Fruit fly (Drosophila melanogaster) whole organism, embryonic: ENCODE measurements around the gene mRF1.

Experiments used
- Adf1 ChIP-seq: fragments of 200-800 bp; sonication (Bioruptor generic); IDR thresholded peaks from 2 replicates; pipeline ENCODE4 v1.3.6; 2022; ENCODE audit warnings: missing biosample characterization, missing genetic modification characterization
- B-H1 ChIP-seq: fragments of 200-800 bp; sonication (Bioruptor generic); IDR thresholded peaks from 3 replicates; pipeline ENCODE4 v1.3.6; 2022; ENCODE audit warnings: missing biosample characterization, missing genetic modification characterization
- CG10654 ChIP-seq: fragments of 200-800 bp; sonication (Bioruptor generic); optimal IDR thresholded peaks from 2 replicates; lab custom pipeline; 2016; ENCODE audit warnings: missing biosample characterization, missing genetic modification characterization
- CG11696 ChIP-seq: fragments of 200-800 bp; sonication (Bioruptor generic); IDR thresholded peaks from 2 replicates; pipeline ENCODE4 v1.3.6; 2022; ENCODE audit warnings: missing biosample characterization, missing genetic modification characterization
- CG12155 ChIP-seq: fragments of 200-800 bp; sonication (Bioruptor generic); optimal IDR thresholded peaks from 3 replicates; lab custom pipeline; 2016; ENCODE audit warnings: missing biosample characterization, missing genetic modification characterization
- CG12391 ChIP-seq: fragments of 200-800 bp; sonication (Bioruptor generic); optimal IDR thresholded peaks from 3 replicates; lab custom pipeline; 2018; ENCODE audit warnings: missing biosample characterization, mild to moderate bottlenecking, missing genetic modification characterization, moderate library complexity
- CG13424 ChIP-seq: fragments of 200-800 bp; sonication (Bioruptor generic); optimal IDR thresholded peaks from 2 replicates; lab custom pipeline; 2019; ENCODE audit warnings: missing biosample characterization, mild to moderate bottlenecking, missing genetic modification characterization, moderate library complexity
- CG13624 ChIP-seq: fragments of 200-800 bp; sonication (Bioruptor generic); optimal IDR thresholded peaks from 2 replicates; lab custom pipeline; 2016; ENCODE audit warnings: missing biosample characterization, missing genetic modification characterization
- CG14050 ChIP-seq: fragments of 200-800 bp; sonication (Bioruptor generic); IDR thresholded peaks from 3 replicates; pipeline ENCODE4 v1.3.6; 2022; ENCODE audit warnings: missing biosample characterization, missing genetic modification characterization
- CG15269 ChIP-seq: fragments of 200-800 bp; sonication (Bioruptor generic); optimal IDR thresholded peaks from 2 replicates; lab custom pipeline; 2018; ENCODE audit warnings: missing biosample characterization, mild to moderate bottlenecking, missing genetic modification characterization, moderate library complexity
- CG15696 ChIP-seq: fragments of 200-800 bp; sonication (Bioruptor generic); optimal IDR thresholded peaks from 2 replicates; lab custom pipeline; 2019; ENCODE audit warnings: missing biosample characterization, mild to moderate bottlenecking, missing genetic modification characterization, moderate library complexity
- CG1647 ChIP-seq: fragments of 200-800 bp; sonication (Bioruptor generic); optimal IDR thresholded peaks from 3 replicates; lab custom pipeline; 2016; ENCODE audit warnings: missing biosample characterization, missing genetic modification characterization
- CG16815 ChIP-seq: fragments of 200-800 bp; sonication (Bioruptor generic); optimal IDR thresholded peaks from 3 replicates; lab custom pipeline; 2017; ENCODE audit warnings: missing biosample characterization, mild to moderate bottlenecking, missing genetic modification characterization
- CG17361 ChIP-seq: fragments of 200-800 bp; sonication (Bioruptor generic); IDR thresholded peaks from 3 replicates; pipeline ENCODE4 v1.3.6; 2022; ENCODE audit warnings: missing biosample characterization, missing genetic modification characterization
- CG18476 ChIP-seq: fragments of 200-800 bp; sonication (Bioruptor generic); optimal IDR thresholded peaks from 2 replicates; lab custom pipeline; 2016; ENCODE audit warnings: missing biosample characterization, mild to moderate bottlenecking, missing genetic modification characterization
- CG2202 ChIP-seq: fragments of 200-800 bp; sonication (Bioruptor generic); optimal IDR thresholded peaks from 2 replicates; lab custom pipeline; 2018; ENCODE audit warnings: missing biosample characterization, mild to moderate bottlenecking, missing genetic modification characterization
- CG30403 ChIP-seq: fragments of 200-800 bp; sonication (Bioruptor generic); optimal IDR thresholded peaks from 3 replicates; lab custom pipeline; 2016; ENCODE audit warnings: missing biosample characterization, missing genetic modification characterization
- CG3281 ChIP-seq: fragments of 200-800 bp; sonication (Bioruptor generic); optimal IDR thresholded peaks from 3 replicates; lab custom pipeline; 2017; ENCODE audit warnings: missing biosample characterization, mild to moderate bottlenecking, missing genetic modification characterization
- CG3407 ChIP-seq: fragments of 200-800 bp; sonication (Bioruptor generic); optimal IDR thresholded peaks from 2 replicates; lab custom pipeline; 2018; ENCODE audit warnings: missing biosample characterization, mild to moderate bottlenecking, missing genetic modification characterization
- CG34422 ChIP-seq: fragments of 200-800 bp; sonication (Bioruptor generic); IDR thresholded peaks from 3 replicates; pipeline ENCODE4 v1.3.6; 2022; ENCODE audit warnings: missing biosample characterization, missing genetic modification characterization
- CG4854 ChIP-seq: fragments of 200-800 bp; sonication (Bioruptor generic); optimal IDR thresholded peaks from 2 replicates; lab custom pipeline; 2016; ENCODE audit warnings: missing biosample characterization, missing genetic modification characterization, inconsistent platforms
- CG5953 ChIP-seq: fragments of 200-800 bp; sonication (Bioruptor generic); IDR thresholded peaks from 2 replicates; pipeline ENCODE4 v1.3.6; 2022; ENCODE audit warnings: missing biosample characterization, missing genetic modification characterization
- CG6689 ChIP-seq: fragments of 200-800 bp; sonication (Bioruptor generic); IDR thresholded peaks from 2 replicates; pipeline ENCODE4 v1.3.6; 2022; ENCODE audit warnings: missing biosample characterization, missing genetic modification characterization
- CG7987 ChIP-seq: fragments of 200-800 bp; sonication (Bioruptor generic); optimal IDR thresholded peaks from 2 replicates; lab custom pipeline; 2018; ENCODE audit warnings: missing biosample characterization, mild to moderate bottlenecking, missing genetic modification characterization, moderate library complexity
- CG9797 ChIP-seq: fragments of 200-800 bp; sonication (Bioruptor generic); optimal IDR thresholded peaks from 3 replicates; lab custom pipeline; 2018; ENCODE audit warnings: missing biosample characterization, mild to moderate bottlenecking, missing genetic modification characterization
- CG9817 ChIP-seq: fragments of 200-800 bp; sonication (Bioruptor generic); optimal IDR thresholded peaks from 2 replicates; lab custom pipeline; 2018; ENCODE audit warnings: missing biosample characterization, mild to moderate bottlenecking, missing genetic modification characterization, moderate library complexity
- Dip3 ChIP-seq: fragments of 200-800 bp; sonication (Bioruptor generic); optimal IDR thresholded peaks from 3 replicates; lab custom pipeline; 2016; ENCODE audit warnings: missing biosample characterization, missing genetic modification characterization
- Doc2 ChIP-seq: fragments of 200-800 bp; sonication (Bioruptor generic); IDR thresholded peaks from 2 replicates; pipeline ENCODE4 v1.3.6; 2022; ENCODE audit warnings: missing biosample characterization, missing genetic modification characterization
- Elba2 ChIP-seq: fragments of 200-800 bp; sonication (Bioruptor generic); optimal IDR thresholded peaks from 3 replicates; lab custom pipeline; 2016; ENCODE audit warnings: missing biosample characterization, missing genetic modification characterization
- HLH3B ChIP-seq: fragments of 200-800 bp; sonication (Bioruptor generic); IDR thresholded peaks from 2 replicates; pipeline ENCODE4 v1.3.6; 2022; ENCODE audit warnings: missing biosample characterization, missing genetic modification characterization
- HmgD ChIP-seq: fragments of 200-800 bp; sonication (Bioruptor generic); optimal IDR thresholded peaks from 3 replicates; lab custom pipeline; 2016; ENCODE audit warnings: missing biosample characterization, missing genetic modification characterization
- Hmx ChIP-seq: fragments of 200-800 bp; sonication (Bioruptor generic); optimal IDR thresholded peaks from 2 replicates; lab custom pipeline; 2016; ENCODE audit warnings: missing biosample characterization, missing genetic modification characterization
- Lhr ChIP-seq: fragments of 200-800 bp; sonication (Bioruptor generic); optimal IDR thresholded peaks from 3 replicates; lab custom pipeline; 2017; ENCODE audit warnings: mild to moderate bottlenecking, missing biosample characterization, missing genetic modification reagents, missing genetic modification characterization
- MBD-R2 ChIP-seq: fragments of 200-800 bp; sonication (Bioruptor generic); IDR thresholded peaks from 2 replicates; pipeline ENCODE4 v1.3.6; 2022; ENCODE audit warnings: missing biosample characterization, missing genetic modification characterization
- NC2α ChIP-seq: fragments of 200-800 bp; sonication (Bioruptor generic); optimal IDR thresholded peaks from 2 replicates; lab custom pipeline; 2016; ENCODE audit warnings: missing biosample characterization, missing genetic modification characterization
- Optix ChIP-seq: fragments of 200-800 bp; sonication (Bioruptor generic); IDR thresholded peaks from 3 replicates; pipeline ENCODE4 v1.3.6; 2022; ENCODE audit warnings: missing biosample characterization, missing genetic modification characterization
- Ptx1 ChIP-seq: fragments of 200-800 bp; sonication (Bioruptor generic); IDR thresholded peaks from 2 replicates; pipeline ENCODE4 v1.3.6; 2022; ENCODE audit warnings: missing biosample characterization, missing genetic modification characterization
- Spps ChIP-seq: fragments of 200-800 bp; sonication (Bioruptor generic); optimal IDR thresholded peaks from 2 replicates; lab custom pipeline; 2018; ENCODE audit warnings: missing biosample characterization, mild to moderate bottlenecking, missing genetic modification characterization
- aop ChIP-seq: fragments of 200-800 bp; sonication (Bioruptor generic); IDR thresholded peaks from 2 replicates; pipeline ENCODE4 v1.3.6; 2022; ENCODE audit warnings: missing biosample characterization, missing genetic modification characterization
- danr ChIP-seq: fragments of 200-800 bp; sonication (Bioruptor generic); IDR thresholded peaks from 2 replicates; pipeline ENCODE4 v1.3.6; 2022; ENCODE audit warnings: missing biosample characterization, missing genetic modification characterization
- dmrt11E ChIP-seq: fragments of 200-800 bp; sonication (Bioruptor generic); optimal IDR thresholded peaks from 3 replicates; lab custom pipeline; 2018; ENCODE audit warnings: missing biosample characterization, mild to moderate bottlenecking, missing genetic modification characterization, moderate library complexity
- gfzf ChIP-seq: fragments of 200-800 bp; sonication (Bioruptor generic); optimal IDR thresholded peaks from 2 replicates; lab custom pipeline; 2016; ENCODE audit warnings: missing biosample characterization, mild to moderate bottlenecking, missing genetic modification characterization, moderate library complexity
- gsb-n ChIP-seq: fragments of 200-800 bp; sonication (Bioruptor generic); optimal IDR thresholded peaks from 3 replicates; lab custom pipeline; 2018; ENCODE audit warnings: missing biosample characterization, mild to moderate bottlenecking, missing genetic modification characterization
- lmd ChIP-seq: fragments of 200-800 bp; sonication (Bioruptor generic); IDR thresholded peaks from 2 replicates; pipeline ENCODE4 v1.3.6; 2022; ENCODE audit warnings: missing biosample characterization, missing genetic modification characterization
- phol ChIP-seq: fragments of 200-800 bp; sonication (Bioruptor generic); optimal IDR thresholded peaks from 3 replicates; lab custom pipeline; 2018; ENCODE audit warnings: missing biosample characterization, mild to moderate bottlenecking, missing genetic modification characterization, moderate library complexity
- salm ChIP-seq: fragments of 200-800 bp; sonication (Bioruptor generic); optimal IDR thresholded peaks from 2 replicates; lab custom pipeline; 2018; ENCODE audit warnings: missing biosample characterization, mild to moderate bottlenecking, missing genetic modification characterization
- scrt ChIP-seq: fragments of 200-800 bp; sonication (Bioruptor generic); optimal IDR thresholded peaks from 2 replicates; lab custom pipeline; 2018; ENCODE audit warnings: missing biosample characterization, mild to moderate bottlenecking, missing genetic modification characterization, moderate library complexity
- sens-2 ChIP-seq: fragments of 200-800 bp; sonication (Bioruptor generic); IDR thresholded peaks from 2 replicates; pipeline ENCODE4 v1.3.6; 2022; ENCODE audit warnings: missing biosample characterization, missing genetic modification characterization
- twi ChIP-seq: fragments of 200-800 bp; optimal IDR thresholded peaks from 2 replicates; lab custom pipeline; 2019; ENCODE audit warnings: missing biosample characterization, mild to moderate bottlenecking, missing genetic modification characterization, moderate library complexity

mRF1 gene

dm6 chr2L:13215640-13216129, 4.1 kb upstream of the mRF1 start (continued):
- peak; percentile 7 for TF ChIP-seq phol (tag; lab: Kevin White, UChicago)
- TF ChIP-seq CG3281 (GFP tag; lab: Kevin White, UChicago): peak; percentile 24
- TF ChIP-seq lmd: 0 out of 2 replicates have a peak, but pooled peaks have one; percentile 20
- peak; percentile 27 for TF ChIP-seq dmrt11E (tag; lab: Kevin White, UChicago)
- TF ChIP-seq Spps (tag; lab: Kevin White, UChicago): peak; percentile 15
- TF ChIP-seq CG1647 (GFP tag; lab: Kevin White, UChicago): peak; percentile 74

dm6 chr2L:13222225-13222648, 2.5 kb downstream of the mRF1 start, which contains the start of the genes Ski6 and CG16812:
Gene Ski6, minus strand, starts transcription at chr2L:13222429.
Gene CG16812, plus strand, starts transcription at chr2L:13222587.
- TF ChIP-seq Dip3 (GFP tag; lab: Kevin White, UChicago) (peak; percentile 30), CG13624 (peak; percentile 31), CG3407 (GFP tag; lab: Kevin White, UChicago) (peak; percentile 34), Hmx (GFP tag; lab: Kevin White, UChicago) (peak; percentile 35), CG5953 (GFP tag; lab: Robert Waterston, UW) (no peak), Optix (GFP tag; lab: Robert Waterston, UW) (no peak), dmrt11E (tag; lab: Kevin White, UChicago) (peak; percentile 67), CG12391 (tag; lab: Kevin White, UChicago) (peak; percentile 89), CG16815 (GFP tag; lab: Kevin White, UChicago) (peak; percentile 60), CG10654 (peak; percentile 65), MBD-R2 (GFP tag; lab: Robert Waterston, UW) (peak; percentile 60; the same call in 1 of the 2 replicates), CG14050 (GFP tag; lab: Robert Waterston, UW) (peak; percentile 42; the same call in 2 of the 3 replicates), gsb-n (peak; percentile 68), CG2202 (tag; lab: Kevin White, UChicago) (peak; percentile 43), CG15269 (tag; lab: Kevin White, UChicago) (peak; percentile 83), CG9817 (peak; percentile 78), Ptx1 (GFP tag; lab: Robert Waterston, UW) (peak; percentile 77), danr (GFP tag; lab: Robert Waterston, UW) (peak; percentile 16; the same call in 1 of the 2 replicates), Lhr (GFP tag; lab: Kevin White, UChicago) (no peak), CG34422 (no peak), scrt (GFP tag; lab: Kevin White, UChicago) (no peak), salm (peak; percentile 20), CG12155 (GFP tag; lab: Kevin White, UChicago) (peak; percentile 77), CG18476 (GFP tag; lab: Kevin White, UChicago) (peak; percentile 20), sens-2 (GFP tag; lab: Robert Waterston, UW) (no peak), CG13424 (tag; lab: Kevin White, UChicago) (peak; percentile 85), CG11696 (GFP tag; lab: Robert Waterston, UW) (0 out of 2 replicates have a peak, but pooled peaks have one; percentile 36), HLH3B (GFP tag; lab: Robert Waterston, UW) (peak; percentile 64), Doc2 (GFP tag; lab: Robert Waterston, UW) (no peak), HmgD (GFP tag; lab: Kevin White, UChicago) (no peak), CG15696 (tag; lab: Kevin White, UChicago) (peak; percentile 73), twi (tag; lab: Kevin White, UChicago) (peak; percentile 65), CG6689 (GFP tag; lab: Robert Waterston, UW) (peak; percentile 68), NC2α (no peak), CG30403 (peak; percentile 83), CG4854 (GFP tag; lab: Kevin White, UChicago) (no peak), CG17361 (peak; percentile 84), Elba2 (GFP tag; lab: Kevin White, UChicago) (peak; percentile 29), CG9797 (GFP tag; lab: Kevin White, UChicago) (peak; percentile 67), CG7987 (GFP tag; lab: Kevin White, UChicago) (no peak), gfzf (GFP tag; lab: Kevin White, UChicago) (peak; percentile 58), B-H1 (GFP tag; lab: Robert Waterston, UW) (peak; percentile 26; the same call in 1 of the 3 replicates), Adf1 (GFP tag; lab: Robert Waterston, UW) (no peak), aop (no peak)
